Worm (Caenorhabditis elegans) whole organism, late embryonic: ENCODE data around the gene fbxa-44.

Source experiments
- F13H6.1 ChIP-seq: sonication (generic microtip); optimal IDR thresholded peaks from 2 replicates; lab custom pipeline; 2016; ENCODE audit warnings: missing genetic modification characterization, missing compliant biosample characterization
- elt-4 ChIP-seq: sonication (generic microtip); optimal IDR thresholded peaks from 2 replicates; lab custom pipeline; 2016; ENCODE audit warnings: missing genetic modification characterization, missing compliant biosample characterization
- hlh-30 ChIP-seq: sonication (generic microtip); optimal IDR thresholded peaks from 2 replicates; lab custom pipeline; 2017; ENCODE audit warnings: antibody characterized with exemption, missing genetic modification characterization, missing compliant biosample characterization; ENCODE audit not compliant: insufficient read depth
- nfya-1 ChIP-seq: sonication (generic microtip); optimal IDR thresholded peaks from 2 replicates; lab custom pipeline; 2017; ENCODE audit warnings: missing genetic modification characterization, mild to moderate bottlenecking, missing compliant biosample characterization, antibody characterized with exemption, moderate library complexity
- tbx-2 ChIP-seq: sonication (generic microtip); optimal IDR thresholded peaks from 2 replicates; lab custom pipeline; 2016; ENCODE audit warnings: missing genetic modification characterization, missing compliant biosample characterization

DNA sequence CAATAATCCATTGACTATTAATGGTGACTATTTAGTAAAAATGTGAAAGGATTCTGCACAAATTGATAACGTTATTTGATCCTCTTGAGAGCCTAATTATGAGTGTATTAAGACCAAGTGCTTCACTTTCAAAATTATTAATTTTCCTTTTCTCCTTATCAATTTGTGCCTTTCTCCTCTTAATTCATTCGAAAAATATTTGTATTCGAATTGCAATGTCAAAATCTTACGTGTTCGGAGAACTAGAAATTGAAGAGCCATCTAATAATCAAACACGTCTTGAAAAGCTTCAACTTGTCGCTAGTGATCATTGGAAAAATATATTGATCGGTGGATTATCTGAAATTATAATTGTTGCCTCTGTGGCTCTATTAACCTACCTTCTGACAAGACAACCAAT, 40.6 kb upstream of the fbxa-44 start, which contains the start of the genes clec-36 and clec-26:
- TF ChIP-seq F13H6.1 (no peak), hlh-30 (tag; lab: Kevin White, UChicago) (no peak), tbx-2 (no peak), elt-4 (no peak), nfya-1 (no peak)
